Worm (Caenorhabditis elegans) whole organism, early embryonic: ENCODE measurements around the gene frpr-14.
A peak's percentile ranks its signal among the peaks of the same experiment; 100 is the strongest.

Experiments used
- B0310.2 ChIP-seq: sonication (generic microtip); optimal IDR thresholded peaks from 2 replicates; lab custom pipeline; 2016; ENCODE audit warnings: mild to moderate bottlenecking, missing genetic modification characterization, missing compliant biosample characterization
- F13C5.2 ChIP-seq: sonication (generic microtip); optimal IDR thresholded peaks from 2 replicates; lab custom pipeline; 2017; ENCODE audit warnings: mild to moderate bottlenecking, missing genetic modification characterization, inconsistent platforms, missing compliant biosample characterization
- aly-1 ChIP-seq: sonication (generic microtip); optimal IDR thresholded peaks from 2 replicates; lab custom pipeline; 2016; ENCODE audit warnings: missing genetic modification characterization, missing compliant biosample characterization
- ama-1 ChIP-seq: fragments of 150-350 bp; optimal IDR thresholded peaks from 2 replicates; lab custom pipeline; 2014
- ceh-13 ChIP-seq: fragments of 200-800 bp; sonication (Bioruptor generic); optimal IDR thresholded peaks from 2 replicates; lab custom pipeline; 2018; ENCODE audit warnings: mild to moderate bottlenecking, missing genetic modification characterization, missing compliant biosample characterization
- ceh-36 ChIP-seq: sonication (generic microtip); optimal IDR thresholded peaks from 2 replicates; lab custom pipeline; 2016; ENCODE audit warnings: missing genetic modification characterization, inconsistent platforms, missing compliant biosample characterization
- ets-7 ChIP-seq: sonication (generic microtip); optimal IDR thresholded peaks from 2 replicates; lab custom pipeline; 2016; ENCODE audit warnings: missing genotype, missing genetic modification characterization, missing compliant biosample characterization
- flt-1 ChIP-seq: fragments of 200-800 bp; sonication (Bioruptor generic); IDR thresholded peaks from 2 replicates; pipeline ENCODE4 v1.3.6; 2022; ENCODE audit warnings: missing genetic modification characterization, missing compliant biosample characterization
- hmbx-1 ChIP-seq: sonication (generic microtip); optimal IDR thresholded peaks from 2 replicates; lab custom pipeline; 2016; ENCODE audit warnings: mild to moderate bottlenecking, missing genetic modification characterization, missing compliant biosample characterization
- hmg-4 ChIP-seq: fragments of 200-800 bp; sonication (Bioruptor generic); optimal IDR thresholded peaks from 2 replicates; lab custom pipeline; 2018; ENCODE audit warnings: mild to moderate bottlenecking, missing genetic modification characterization, missing compliant biosample characterization
- hnd-1 ChIP-seq: sonication (generic microtip); optimal IDR thresholded peaks from 2 replicates; lab custom pipeline; 2016; ENCODE audit warnings: missing genetic modification characterization, missing compliant biosample characterization
- pes-1 ChIP-seq: fragments of 200-800 bp; sonication (Bioruptor generic); IDR thresholded peaks from 2 replicates; pipeline ENCODE4 v1.3.6; 2022; ENCODE audit warnings: missing genetic modification reagents, missing genetic modification characterization, missing compliant biosample characterization
- scrt-1 ChIP-seq: fragments of 200-800 bp; sonication (Bioruptor generic); IDR thresholded peaks from 2 replicates; pipeline ENCODE4 v1.3.6; 2022; ENCODE audit warnings: missing genetic modification characterization, missing compliant biosample characterization
- sea-1 ChIP-seq: fragments of 200-800 bp; sonication (Bioruptor generic); conservative IDR thresholded peaks from 2 replicates; pipeline ENCODE4 v1.3.6; 2022; ENCODE audit warnings: missing genetic modification characterization, missing compliant biosample characterization
- tbx-11 ChIP-seq: fragments of 200-800 bp; sonication (Bioruptor generic); IDR thresholded peaks from 2 replicates; pipeline ENCODE4 v1.3.6; 2022; ENCODE audit warnings: missing genetic modification characterization, missing compliant biosample characterization
- tbx-37 ChIP-seq: fragments of 200-800 bp; sonication (Bioruptor generic); conservative IDR thresholded peaks from 2 replicates; pipeline ENCODE4 v1.3.6; 2022; ENCODE audit warnings: missing genetic modification reagents, missing genetic modification characterization, missing compliant biosample characterization
- tra-4 ChIP-seq: sonication (generic microtip); optimal IDR thresholded peaks from 2 replicates; lab custom pipeline; 2017; ENCODE audit warnings: missing genetic modification characterization, missing compliant biosample characterization

Gene frpr-14

ce11 chrII:627205-627604 lies 23.6 kb upstream of the frpr-14 start, which contains the start of gene arrd-1:
Gene arrd-1, plus strand, starts transcription at chrII:627505.
- TF ChIP-seq aly-1 (tag; lab: Kevin White, UChicago) (no peak), ceh-13 (no peak), B0310.2 (tag; lab: Kevin White, UChicago) (no peak), scrt-1 (no peak), pes-1 (GFP tag; lab: Robert Waterston, UW) (no peak), tbx-37 (no peak), F13C5.2 (no peak), ceh-36 (no peak)

ce11 chrII:627913-628312 lies 22.8 kb upstream of the frpr-14 start:
- TF ChIP-seq F13C5.2 = no peak
- TF ChIP-seq tbx-11 (GFP tag; lab: Robert Waterston, UW) = no peak
- TF ChIP-seq tra-4 (tag; lab: Kevin White, UChicago) = no peak
- no peak for TF ChIP-seq tbx-37
- TF ChIP-seq B0310.2 (tag; lab: Kevin White, UChicago) = no peak
- no peak for TF ChIP-seq pes-1 (GFP tag; lab: Robert Waterston, UW)
- no peak for TF ChIP-seq ceh-13
- TF ChIP-seq aly-1 (tag; lab: Kevin White, UChicago) = no peak
- TF ChIP-seq ama-1 (lab: Kevin White, UChicago) = no peak
- no peak for TF ChIP-seq hmg-4
- TF ChIP-seq hnd-1 (tag; lab: Kevin White, UChicago) = no peak

- TF ChIP-seq tbx-11 (GFP tag; lab: Robert Waterston, UW) = 0 out of 2 replicates have a peak, but pooled peaks have one; percentile 46
These were observed 21.3 kb upstream of the frpr-14 start for ce11 chrII:629454-629853.

- TF ChIP-seq B0310.2 (tag; lab: Kevin White, UChicago) (no peak), ceh-13 (no peak), tbx-37 (no peak), aly-1 (tag; lab: Kevin White, UChicago) (no peak), tra-4 (tag; lab: Kevin White, UChicago) (no peak), pes-1 (GFP tag; lab: Robert Waterston, UW) (no peak), hmbx-1 (no peak), ets-7 (tag; lab: Kevin White, UChicago) (no peak)
These were observed 16.8 kb upstream of the frpr-14 start, which contains the start of gene T04B8.1 for ce11 chrII:633984-634383. Gene T04B8.1, plus strand, starts transcription at chrII:634284.

DNA sequence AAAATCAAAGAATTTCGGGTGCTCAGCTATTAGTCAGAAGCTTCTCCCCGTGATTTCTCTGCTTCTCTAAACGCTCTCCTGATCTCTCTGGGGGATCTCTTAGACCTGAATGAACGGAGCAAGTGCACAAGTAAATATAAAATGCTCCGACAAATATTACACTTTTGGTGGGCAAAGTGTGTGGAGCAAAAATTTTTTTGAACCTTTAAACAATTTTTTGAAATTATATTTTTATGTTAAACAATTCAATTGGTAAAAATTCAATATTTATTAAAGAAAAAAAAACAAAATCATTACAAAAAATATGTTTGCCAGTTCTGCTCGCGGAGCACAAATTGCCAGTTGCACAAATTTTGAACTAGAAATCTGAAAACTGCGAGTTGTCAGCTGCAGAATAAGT lies 11.3 kb upstream of the frpr-14 start, which contains the start of gene K07E8.6:
Gene K07E8.6, minus strand, starts transcription at position 101 of the 400 bp plus-strand sequence.
- no peak for TF ChIP-seq hmg-4
- no peak for TF ChIP-seq ets-7 (tag; lab: Kevin White, UChicago)
- no peak for TF ChIP-seq hnd-1 (tag; lab: Kevin White, UChicago)
- TF ChIP-seq F13C5.2 = no peak
- TF ChIP-seq aly-1 (tag; lab: Kevin White, UChicago) = no peak
- no peak for TF ChIP-seq sea-1 (GFP tag; lab: Robert Waterston, UW)

DNA sequence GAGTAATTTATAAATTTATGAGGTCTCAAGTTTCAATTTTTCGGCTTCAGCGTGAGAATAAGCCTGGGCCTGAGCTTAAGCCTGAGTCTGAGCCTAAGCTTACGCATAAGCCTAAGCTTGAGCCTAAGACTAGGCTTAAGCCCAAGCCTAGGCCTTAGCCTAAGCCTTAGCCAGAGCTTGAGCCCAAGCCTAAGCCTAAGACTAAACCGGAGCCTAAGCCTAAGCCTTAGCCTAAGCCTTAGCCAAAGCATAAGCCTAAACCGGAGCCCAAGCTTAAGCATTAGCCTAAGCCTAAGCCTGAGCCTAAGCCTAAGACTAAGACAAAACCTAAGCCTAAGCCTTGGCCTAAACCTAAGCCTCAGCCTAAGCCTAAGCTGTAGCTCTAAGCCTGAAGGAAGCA lies 7.0 kb upstream of the frpr-14 start:
- no peak for TF ChIP-seq sea-1 (GFP tag; lab: Robert Waterston, UW)
- 0 out of 2 replicates have a peak, but pooled peaks have one; percentile 26 for TF ChIP-seq scrt-1
- peak; percentile 73 for TF ChIP-seq ceh-36

DNA sequence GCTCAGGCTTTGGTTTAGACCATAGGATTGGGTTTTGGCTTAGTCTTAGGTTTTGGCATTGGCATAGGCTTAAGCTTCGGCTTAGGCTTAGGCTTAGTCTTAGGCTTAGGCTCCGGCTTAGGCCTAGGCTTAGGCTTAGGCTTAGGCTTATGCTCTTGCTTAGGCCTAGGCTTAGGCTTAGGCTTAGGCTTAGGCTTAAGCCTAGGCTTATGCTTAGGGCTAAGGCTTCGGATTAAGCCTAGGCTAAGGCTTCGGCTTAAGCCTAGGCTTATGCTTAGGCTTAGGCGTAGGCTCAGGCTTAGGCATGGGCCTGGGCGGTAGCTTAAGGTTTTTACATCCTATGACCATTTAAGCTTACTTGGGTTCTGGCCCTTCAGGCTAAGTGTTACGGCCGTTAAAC lies 569 bp downstream of the frpr-14 start:
- TF ChIP-seq pes-1 (GFP tag; lab: Robert Waterston, UW) = no peak
- TF ChIP-seq F13C5.2 = no peak
- TF ChIP-seq tra-4 (tag; lab: Kevin White, UChicago) = no peak
- peak; percentile 91 for TF ChIP-seq ceh-36
- TF ChIP-seq ceh-13 = no peak
- TF ChIP-seq hnd-1 (tag; lab: Kevin White, UChicago) = no peak

ce11 chrII:658369-658768 lies 7.6 kb downstream of the frpr-14 start, which contains the start of gene sdz-24:
Gene sdz-24, plus strand, starts transcription at chrII:658669.
- TF ChIP-seq B0310.2 (tag; lab: Kevin White, UChicago) = no peak
- no peak for TF ChIP-seq scrt-1
- no peak for TF ChIP-seq F13C5.2
- no peak for TF ChIP-seq ceh-36
- TF ChIP-seq aly-1 (tag; lab: Kevin White, UChicago) = no peak
- TF ChIP-seq pes-1 (GFP tag; lab: Robert Waterston, UW) = no peak
- no peak for TF ChIP-seq hmbx-1
- no peak for TF ChIP-seq sea-1 (GFP tag; lab: Robert Waterston, UW)
- TF ChIP-seq flt-1 (GFP tag; lab: Robert Waterston, UW) = no peak
- TF ChIP-seq hnd-1 (tag; lab: Kevin White, UChicago) = no peak
- no peak for TF ChIP-seq hmg-4

ce11 chrII:661696-662095 lies 10.9 kb downstream of the frpr-14 start, which contains the start of gene sri-45:
Gene sri-45, minus strand, starts transcription at chrII:661796.
- no peak for TF ChIP-seq ceh-36
- TF ChIP-seq F13C5.2 = no peak
- no peak for TF ChIP-seq ets-7 (tag; lab: Kevin White, UChicago)
- TF ChIP-seq flt-1 (GFP tag; lab: Robert Waterston, UW) = no peak
- TF ChIP-seq aly-1 (tag; lab: Kevin White, UChicago) = no peak
- TF ChIP-seq ceh-13 = no peak
- TF ChIP-seq tbx-11 (GFP tag; lab: Robert Waterston, UW) = no peak
- no peak for TF ChIP-seq tbx-37
- TF ChIP-seq sea-1 (GFP tag; lab: Robert Waterston, UW) = no peak
- TF ChIP-seq tra-4 (tag; lab: Kevin White, UChicago) = no peak
